Fruit fly (Drosophila melanogaster) whole organism, prepupa: ENCODE measurements around the gene Cpr78E.

ENCODE experiments used
- Blimp-1 ChIP-seq: fragments of 200-800 bp; sonication (Bioruptor generic); optimal IDR thresholded peaks from 3 replicates; lab custom pipeline; 2017; ENCODE audit warnings: missing biosample characterization, missing genetic modification characterization, mild to moderate bottlenecking, moderate library complexity, missing genetic modification reagents
- CG10631 ChIP-seq: fragments of 200-800 bp; sonication (Bioruptor generic); optimal IDR thresholded peaks from 2 replicates; lab custom pipeline; 2016; ENCODE audit warnings: missing biosample characterization, missing genetic modification characterization
- CG11294 ChIP-seq: fragments of 200-800 bp; sonication (Bioruptor generic); IDR thresholded peaks from 2 replicates; pipeline ENCODE4 v1.3.6; 2022; ENCODE audit warnings: missing biosample characterization, missing genetic modification characterization
- CG11762 ChIP-seq: fragments of 200-800 bp; sonication (Bioruptor generic); optimal IDR thresholded peaks from 3 replicates; lab custom pipeline; 2016; ENCODE audit warnings: missing biosample characterization, missing genetic modification characterization; ENCODE audit not compliant: insufficient read depth
- CG15336 ChIP-seq: fragments of 200-800 bp; sonication (Bioruptor generic); IDR thresholded peaks from 2 replicates; pipeline ENCODE4 v1.3.6; 2022; ENCODE audit warnings: missing biosample characterization, missing genetic modification characterization
- CG1621 ChIP-seq: fragments of 200-800 bp; sonication (Bioruptor generic); optimal IDR thresholded peaks from 3 replicates; lab custom pipeline; 2018; ENCODE audit warnings: missing biosample characterization, mild to moderate bottlenecking, missing genetic modification characterization
- CG16779 ChIP-seq: fragments of 200-800 bp; sonication (Bioruptor generic); optimal IDR thresholded peaks from 3 replicates; lab custom pipeline; 2017; ENCODE audit warnings: missing biosample characterization, mild to moderate bottlenecking, missing genetic modification characterization
- CG3032 ChIP-seq: fragments of 200-800 bp; optimal IDR thresholded peaks from 2 replicates; lab custom pipeline; 2019; ENCODE audit warnings: missing biosample characterization, mild to moderate bottlenecking, missing genetic modification characterization, moderate library complexity
- CG31627 ChIP-seq: fragments of 200-800 bp; sonication (Bioruptor generic); optimal IDR thresholded peaks from 3 replicates; lab custom pipeline; 2016; ENCODE audit warnings: missing biosample characterization, missing genetic modification characterization
- CG32006 ChIP-seq: fragments of 200-800 bp; sonication (Bioruptor generic); optimal IDR thresholded peaks from 3 replicates; lab custom pipeline; 2017; ENCODE audit warnings: missing biosample characterization, mild to moderate bottlenecking, missing genetic modification characterization
- CG34406 ChIP-seq: fragments of 200-800 bp; sonication (Bioruptor generic); optimal IDR thresholded peaks from 3 replicates; lab custom pipeline; 2016; ENCODE audit warnings: missing biosample characterization, missing genetic modification characterization
- CG3919 ChIP-seq: fragments of 200-800 bp; sonication (Bioruptor generic); optimal IDR thresholded peaks from 3 replicates; lab custom pipeline; 2016; ENCODE audit warnings: missing biosample characterization, missing genetic modification characterization
- CG4318 ChIP-seq: fragments of 200-800 bp; sonication (Bioruptor generic); optimal IDR thresholded peaks from 3 replicates; lab custom pipeline; 2017; ENCODE audit warnings: missing biosample characterization, mild to moderate bottlenecking, missing genetic modification characterization
- CG6163 ChIP-seq: fragments of 200-800 bp; sonication (Bioruptor generic); IDR thresholded peaks from 3 replicates; pipeline ENCODE4 v1.3.6; 2022; ENCODE audit warnings: missing biosample characterization, missing genetic modification characterization
- CG6276 ChIP-seq: fragments of 200-800 bp; sonication (Bioruptor generic); optimal IDR thresholded peaks from 2 replicates; lab custom pipeline; 2017; ENCODE audit warnings: missing biosample characterization, mild to moderate bottlenecking, missing genetic modification characterization
- CG6792 ChIP-seq: fragments of 200-800 bp; sonication (Bioruptor generic); optimal IDR thresholded peaks from 3 replicates; lab custom pipeline; 2016; ENCODE audit warnings: missing biosample characterization, missing genetic modification characterization
- CG6808 ChIP-seq: fragments of 200-800 bp; sonication (Bioruptor generic); optimal IDR thresholded peaks from 3 replicates; lab custom pipeline; 2017; ENCODE audit warnings: missing biosample characterization, missing genetic modification characterization, mild to moderate bottlenecking, moderate library complexity, missing genetic modification reagents
- CG6854 ChIP-seq: fragments of 200-800 bp; sonication (Bioruptor generic); optimal IDR thresholded peaks from 2 replicates; lab custom pipeline; 2017; ENCODE audit warnings: missing biosample characterization, mild to moderate bottlenecking, missing genetic modification characterization
- CG7368 ChIP-seq: fragments of 200-800 bp; sonication (Bioruptor generic); optimal IDR thresholded peaks from 3 replicates; lab custom pipeline; 2016; ENCODE audit warnings: missing biosample characterization, missing genetic modification characterization
- CG8319 ChIP-seq: fragments of 200-800 bp; sonication (Bioruptor generic); optimal IDR thresholded peaks from 3 replicates; lab custom pipeline; 2016; ENCODE audit warnings: missing biosample characterization, missing genetic modification characterization
- CG8632 ChIP-seq: fragments of 200-800 bp; sonication (Bioruptor generic); optimal IDR thresholded peaks from 3 replicates; lab custom pipeline; 2016; ENCODE audit warnings: missing biosample characterization, missing genetic modification characterization
- Eip75B ChIP-seq: fragments of 200-800 bp; sonication (Bioruptor generic); optimal IDR thresholded peaks from 3 replicates; lab custom pipeline; 2016; ENCODE audit warnings: missing biosample characterization, missing genetic modification characterization
- Eip78C ChIP-seq: fragments of 200-800 bp; sonication (Bioruptor generic); peaks from one replicate; lab custom pipeline; 2016; ENCODE audit warnings: missing biosample characterization, missing genetic modification characterization
- Ets96B ChIP-seq: fragments of 200-800 bp; optimal IDR thresholded peaks from 2 replicates; lab custom pipeline; 2019; ENCODE audit warnings: missing biosample characterization, mild to moderate bottlenecking, missing genetic modification characterization, moderate library complexity
- Gug ChIP-seq: fragments of 200-800 bp; sonication (Bioruptor generic); IDR thresholded peaks from 2 replicates; pipeline ENCODE4 v1.3.6; 2022; ENCODE audit warnings: missing biosample characterization, missing genetic modification characterization
- Hr38 ChIP-seq: sonication (Bioruptor generic); optimal IDR thresholded peaks from 2 replicates; lab custom pipeline; 2016; ENCODE audit warnings: missing biosample characterization, missing genetic modification characterization
- Hr39 ChIP-seq: fragments of 200-800 bp; sonication (Bioruptor generic); optimal IDR thresholded peaks from 2 replicates; lab custom pipeline; 2016; ENCODE audit warnings: missing biosample characterization, missing genetic modification characterization
- Hr4 ChIP-seq: fragments of 200-800 bp; sonication (Bioruptor generic); optimal IDR thresholded peaks from 3 replicates; lab custom pipeline; 2016; ENCODE audit warnings: missing biosample characterization, missing genetic modification characterization
- Lpt ChIP-seq: fragments of 200-800 bp; sonication (Bioruptor generic); optimal IDR thresholded peaks from 3 replicates; lab custom pipeline; 2016; ENCODE audit warnings: missing biosample characterization, missing genetic modification characterization
- OdsH ChIP-seq: fragments of 200-800 bp; sonication (Bioruptor generic); optimal IDR thresholded peaks from 3 replicates; lab custom pipeline; 2016; ENCODE audit warnings: missing biosample characterization, missing genetic modification characterization
- Smox ChIP-seq: fragments of 200-800 bp; sonication (Bioruptor generic); optimal IDR thresholded peaks from 3 replicates; lab custom pipeline; 2016; ENCODE audit warnings: missing biosample characterization, missing genetic modification characterization
- Sox14 ChIP-seq: fragments of 200-800 bp; sonication (Bioruptor generic); optimal IDR thresholded peaks from 3 replicates; lab custom pipeline; 2016; ENCODE audit warnings: missing biosample characterization, missing genetic modification characterization
- Sox15 ChIP-seq: fragments of 200-800 bp; sonication (Bioruptor generic); optimal IDR thresholded peaks from 3 replicates; lab custom pipeline; 2016; ENCODE audit warnings: missing biosample characterization, missing genetic modification characterization
- achi ChIP-seq: fragments of 200-800 bp; sonication (Bioruptor generic); optimal IDR thresholded peaks from 3 replicates; lab custom pipeline; 2016; ENCODE audit warnings: missing biosample characterization, missing genetic modification characterization
- acj6 ChIP-seq: fragments of 200-800 bp; sonication (Bioruptor generic); optimal IDR thresholded peaks from 3 replicates; lab custom pipeline; 2016; ENCODE audit warnings: missing biosample characterization, missing genetic modification characterization
- cyc ChIP-seq: fragments of 200-800 bp; sonication (Bioruptor generic); optimal IDR thresholded peaks from 3 replicates; lab custom pipeline; 2016; ENCODE audit warnings: missing biosample characterization, missing genetic modification characterization
- dac ChIP-seq: fragments of 200-800 bp; sonication (Bioruptor generic); optimal IDR thresholded peaks from 2 replicates; lab custom pipeline; 2017; ENCODE audit warnings: missing biosample characterization, mild to moderate bottlenecking, missing genetic modification characterization
- eg ChIP-seq: fragments of 200-800 bp; sonication (Bioruptor generic); IDR thresholded peaks from 3 replicates; pipeline ENCODE4 v1.3.6; 2022; ENCODE audit warnings: missing biosample characterization, missing genetic modification characterization
- esn ChIP-seq: fragments of 200-800 bp; sonication (Bioruptor generic); optimal IDR thresholded peaks from 2 replicates; lab custom pipeline; 2016; ENCODE audit warnings: missing biosample characterization, mild to moderate bottlenecking, missing genetic modification characterization, moderate library complexity
- fd85E ChIP-seq: fragments of 200-800 bp; sonication (Bioruptor generic); optimal IDR thresholded peaks from 3 replicates; lab custom pipeline; 2016; ENCODE audit warnings: missing biosample characterization, missing genetic modification characterization
- lz ChIP-seq: fragments of 200-800 bp; sonication (Bioruptor generic); optimal IDR thresholded peaks from 3 replicates; lab custom pipeline; 2016; ENCODE audit warnings: missing biosample characterization, missing genetic modification characterization
- net ChIP-seq: fragments of 200-800 bp; sonication (Bioruptor generic); optimal IDR thresholded peaks from 3 replicates; lab custom pipeline; 2016; ENCODE audit warnings: missing biosample characterization, missing genetic modification characterization
- pdm3 ChIP-seq: fragments of 200-800 bp; sonication (Bioruptor generic); optimal IDR thresholded peaks from 3 replicates; lab custom pipeline; 2016; ENCODE audit warnings: missing biosample characterization, missing genetic modification characterization
- salr ChIP-seq, 2 experiments: fragments of 200-800 bp; sonication (Bioruptor generic); optimal IDR thresholded peaks; 3 replicates each; lab custom pipeline; 2016 to 2018; ENCODE audit warnings: missing biosample characterization in 2 of 2, missing genetic modification characterization in 2 of 2, mild to moderate bottlenecking in 1 of 2
- spab ChIP-seq: fragments of 200-800 bp; sonication (Bioruptor generic); optimal IDR thresholded peaks from 2 replicates; lab custom pipeline; 2017; ENCODE audit warnings: missing biosample characterization, mild to moderate bottlenecking, missing genetic modification characterization, missing genetic modification reagents
- ss ChIP-seq, 2 experiments: fragments of 200-800 bp; sonication (Bioruptor generic); optimal IDR thresholded peaks; 2 replicates in 1 of 2; 3 replicates in 1 of 2; lab custom pipeline; 2017 to 2018; ENCODE audit warnings: mild to moderate bottlenecking in 2 of 2, missing biosample characterization in 2 of 2, missing genetic modification characterization in 2 of 2, moderate library complexity in 1 of 2
- svp ChIP-seq: fragments of 200-800 bp; sonication (Bioruptor generic); peaks from one replicate; lab custom pipeline; 2016; ENCODE audit warnings: missing biosample characterization, missing genetic modification characterization
- topi ChIP-seq: fragments of 200-800 bp; sonication (Bioruptor generic); optimal IDR thresholded peaks from 3 replicates; lab custom pipeline; 2016; ENCODE audit warnings: missing biosample characterization, missing genetic modification characterization

The Cpr78E gene

DNA sequence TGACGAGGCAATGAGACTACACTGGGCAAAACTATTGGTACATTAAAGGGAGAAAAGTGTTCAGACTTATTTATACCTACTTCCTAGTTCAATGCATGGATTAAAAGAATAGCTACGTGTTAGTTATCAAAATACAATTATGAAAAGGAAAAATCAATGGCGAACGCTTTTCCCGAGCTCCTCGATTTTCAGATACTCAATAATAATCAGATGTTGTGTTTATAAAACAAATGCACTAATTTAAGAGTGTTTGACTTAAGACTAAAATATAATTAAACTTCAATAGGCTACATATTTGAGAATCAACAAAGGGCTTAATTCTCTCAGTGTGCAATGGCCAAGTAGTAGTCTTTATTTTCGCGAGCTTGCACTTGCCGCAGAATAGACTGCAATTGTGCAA is 49.2 kb upstream of the Cpr78E start (continued):
- TF ChIP-seq salr (GFP tag; optimal IDR thresholded peaks at IDR 0.05; lab: Kevin White, UChicago): peak in 1 of 2 experiments; percentile 68

DNA sequence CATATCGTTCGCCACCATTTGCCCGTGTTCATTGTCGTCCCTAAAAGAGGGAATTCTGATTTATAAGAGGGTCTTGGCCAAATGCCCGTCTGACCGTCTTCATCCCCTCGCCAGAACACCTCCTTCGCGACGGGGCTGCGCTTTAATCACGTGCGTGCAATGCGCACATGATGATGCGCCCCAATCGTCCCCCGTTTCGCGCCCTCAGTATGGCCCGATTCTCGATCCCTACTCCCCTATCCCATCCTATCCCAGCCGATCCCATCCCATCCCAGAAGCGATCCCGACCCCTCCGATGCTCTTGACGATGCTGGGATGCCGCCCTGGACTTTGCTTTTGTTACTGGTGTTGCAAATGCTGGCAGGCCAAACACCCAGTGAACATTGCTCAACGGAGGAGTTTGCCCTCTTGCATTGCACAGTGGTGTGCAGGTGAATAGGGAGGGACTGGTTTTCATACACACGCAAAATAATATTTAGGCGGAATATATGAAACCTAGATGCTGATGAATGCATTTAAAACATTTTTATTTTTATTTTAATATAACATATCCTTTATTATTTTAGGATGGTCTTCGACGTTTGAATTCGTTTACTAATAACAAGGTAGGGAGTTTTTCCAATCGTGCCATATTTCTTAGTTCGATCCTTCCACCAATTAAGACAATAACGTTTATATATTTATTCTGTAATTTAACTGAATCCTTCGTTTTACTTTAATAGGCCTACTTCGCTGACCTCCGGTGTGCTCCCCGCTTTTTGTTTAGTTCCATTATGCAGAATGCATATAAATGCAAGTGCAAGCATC is 43.2 kb upstream of the Cpr78E start:
- peak; percentile 84 for TF ChIP-seq OdsH (GFP tag; lab: Kevin White, UChicago)
- TF ChIP-seq salr (GFP tag; optimal IDR thresholded peaks at IDR 0.05; lab: Kevin White, UChicago): peak; percentile 44 to 85
- peak; percentile 88 for TF ChIP-seq Ets96B
- peak; percentile 51 for TF ChIP-seq Eip75B (GFP tag; lab: Kevin White, UChicago)
- 0 out of 2 replicates have a peak, but pooled peaks have one; percentile 26 for TF ChIP-seq Gug (GFP tag; lab: Robert Waterston, UW)
- peak; percentile 85 for TF ChIP-seq achi (GFP tag; lab: Kevin White, UChicago)
- TF ChIP-seq CG11294 (GFP tag; lab: Robert Waterston, UW): peak; percentile 33; the same call in 1 of the 2 replicates
- TF ChIP-seq eg (GFP tag; lab: Robert Waterston, UW): 0 out of 3 replicates have a peak, but pooled peaks have one; percentile 21
- peak; percentile 95 for TF ChIP-seq CG6808
- peak; percentile 69 for TF ChIP-seq pdm3
- TF ChIP-seq Blimp-1: peak; percentile 67
- peak; percentile 87 for TF ChIP-seq CG32006 (GFP tag; lab: Kevin White, UChicago)
- TF ChIP-seq CG6276: peak; percentile 68
- peak; percentile 71 for TF ChIP-seq CG6792 (GFP tag; lab: Kevin White, UChicago)
- TF ChIP-seq CG10631 (GFP tag; lab: Kevin White, UChicago): peak; percentile 81
- no peak for TF ChIP-seq Hr38 (GFP tag; lab: Kevin White, UChicago)
- TF ChIP-seq ss (GFP tag; optimal IDR thresholded peaks at IDR 0.05; lab: Kevin White, UChicago): peak; percentile 78 to 90
- TF ChIP-seq topi: peak; percentile 81
- TF ChIP-seq CG6163: peak; percentile 63; the same call in 2 of the 3 replicates
- TF ChIP-seq CG8632 (GFP tag; lab: Kevin White, UChicago): peak; percentile 83
- TF ChIP-seq acj6 (GFP tag; lab: Kevin White, UChicago): peak; percentile 88
- peak; percentile 70 for TF ChIP-seq Hr4
- peak; percentile 84 for TF ChIP-seq net (GFP tag; lab: Kevin White, UChicago)
- peak; percentile 33 for TF ChIP-seq fd85E (GFP tag; lab: Kevin White, UChicago)
- no peak for TF ChIP-seq dac (GFP tag; lab: Kevin White, UChicago)
- TF ChIP-seq CG1621: no peak
- TF ChIP-seq Lpt: peak; percentile 63
- peak; percentile 59 for TF ChIP-seq CG8319 (GFP tag; lab: Kevin White, UChicago)
- TF ChIP-seq CG3919 (GFP tag; lab: Kevin White, UChicago): peak; percentile 85
- peak; percentile 72 for TF ChIP-seq CG31627 (GFP tag; lab: Kevin White, UChicago)
- TF ChIP-seq Sox14 (GFP tag; lab: Kevin White, UChicago): peak; percentile 73
- peak; percentile 90 for TF ChIP-seq svp (GFP tag; lab: Kevin White, UChicago)
- TF ChIP-seq cyc: peak; percentile 75
- peak; percentile 77 for TF ChIP-seq CG15336 (GFP tag; lab: Robert Waterston, UW)
- TF ChIP-seq CG7368 (GFP tag; lab: Kevin White, UChicago): peak; percentile 58
- peak; percentile 91 for TF ChIP-seq spab (GFP tag; lab: Kevin White, UChicago)
- peak; percentile 60 for TF ChIP-seq CG4318 (GFP tag; lab: Kevin White, UChicago)
- peak; percentile 21 for TF ChIP-seq CG6854 (GFP tag; lab: Kevin White, UChicago)
- peak; percentile 47 for TF ChIP-seq CG16779
- peak; percentile 78 for TF ChIP-seq Smox (GFP tag; lab: Kevin White, UChicago)
- peak; percentile 88 for TF ChIP-seq CG3032 (tag; lab: Kevin White, UChicago)
- peak; percentile 86 for TF ChIP-seq esn (GFP tag; lab: Kevin White, UChicago)
- peak; percentile 64 for TF ChIP-seq lz (GFP tag; lab: Kevin White, UChicago)
- peak; percentile 85 for TF ChIP-seq CG34406 (GFP tag; lab: Kevin White, UChicago)
- TF ChIP-seq Sox15 (GFP tag; lab: Kevin White, UChicago): peak; percentile 69
- peak; percentile 63 for TF ChIP-seq Hr39 (GFP tag; lab: Kevin White, UChicago)
- TF ChIP-seq Eip78C: peak; percentile 96
- peak; percentile 72 for TF ChIP-seq CG11762 (GFP tag; lab: Kevin White, UChicago)
